Worm (Caenorhabditis elegans): ENCODE results near the gene C17B7.8.

DNA sequence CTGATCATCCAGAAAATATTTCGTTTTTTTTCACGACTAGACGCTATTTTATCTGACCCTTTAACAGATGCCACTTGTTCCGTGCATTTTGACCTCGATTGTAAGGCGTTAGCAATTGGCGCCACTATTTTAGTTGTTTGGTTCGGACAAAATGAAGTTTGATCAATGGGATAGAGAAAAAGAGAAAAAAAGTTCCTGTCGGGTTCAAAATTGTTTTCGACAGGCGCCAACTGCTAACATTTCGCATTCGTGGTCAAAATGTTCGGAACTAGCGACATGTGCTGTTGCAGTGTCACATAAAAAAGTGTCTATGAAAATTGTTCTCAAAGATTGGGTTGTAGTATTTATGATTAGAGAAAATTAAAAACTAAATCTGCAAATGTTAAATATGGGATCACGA is 23.4 kb upstream of the C17B7.8 start:
- TF ChIP-seq nhr-11 (tag; optimal IDR thresholded peaks at IDR 0.05) (no peak), pha-4 (tag; optimal IDR thresholded peaks at IDR 0.05) (no peak), fos-1 (tag; optimal IDR thresholded peaks at IDR 0.05) (no peak), lin-39 (tag; optimal IDR thresholded peaks at IDR 0.05) (no peak), pqm-1 (tag; optimal IDR thresholded peaks at IDR 0.05) (no peak), unc-39 (tag; optimal IDR thresholded peaks at IDR 0.05) (no peak), ztf-11 (tag; optimal IDR thresholded peaks at IDR 0.05) (no peak), ama-1 (optimal IDR thresholded peaks at IDR 0.05) (no peak), nhr-76 (tag; optimal IDR thresholded peaks at IDR 0.05) (no peak), fkh-10 (GFP tag; optimal IDR thresholded peaks at IDR 0.05) (no peak), tbx-2 (tag; optimal IDR thresholded peaks at IDR 0.05) (no peak), nhr-237 (tag; optimal IDR thresholded peaks at IDR 0.05) (no peak)

All from whole organism, L3 larva.